Fruit fly (Drosophila melanogaster): ENCODE measurements around the gene CG9705.

The CG9705 gene

dm6 chr3L:16801499-16802452, 21.9 kb downstream of the CG9705 start (continued):
- TF ChIP-seq CG5245 (GFP tag; optimal IDR thresholded peaks at IDR 0.05), result peak; percentile 53
- TF ChIP-seq CG8281 (tag; optimal IDR thresholded peaks at IDR 0.05), result peak; percentile 12
- peak; percentile 53 for TF ChIP-seq BtbVII (GFP tag; optimal IDR thresholded peaks at IDR 0.05)
- TF ChIP-seq CG2129 (GFP tag; IDR thresholded peaks at IDR 0.05; ENCODE audit: partially characterized antibody), result no peak
- no peak for TF ChIP-seq CG8765 (GFP tag; IDR thresholded peaks at IDR 0.05)
- peak; percentile 31; the same call in 1 of the 3 replicates for TF ChIP-seq croc (GFP tag; conservative IDR thresholded peaks at IDR 0.05)
- no peak for TF ChIP-seq fd102C (GFP tag; optimal IDR thresholded peaks at IDR 0.05)
- TF ChIP-seq kni (GFP tag; optimal IDR thresholded peaks at IDR 0.05), result peak; percentile 7
- peak; percentile 60 for TF ChIP-seq Sox102F (GFP tag; optimal IDR thresholded peaks at IDR 0.05)
- no peak for TF ChIP-seq Scr (GFP tag; IDR thresholded peaks at IDR 0.05; ENCODE audit: partially characterized antibody)
- TF ChIP-seq Xbp1 (GFP tag; optimal IDR thresholded peaks at IDR 0.05), result peak; percentile 66
- peak; percentile 49 for TF ChIP-seq Sox100B (GFP tag; optimal IDR thresholded peaks at IDR 0.05)
- no peak for TF ChIP-seq prd (optimal IDR thresholded peaks at IDR 0.05)
- TF ChIP-seq prd (GFP tag; IDR thresholded peaks at IDR 0.05), result peak; percentile 66
- peak; percentile 66 for TF ChIP-seq CG14441 (GFP tag; IDR thresholded peaks at IDR 0.05)
- peak in 1 of 2 experiments; percentile 12 for TF ChIP-seq eve (GFP tag; optimal IDR thresholded peaks at IDR 0.05)
- peak; percentile 68 for TF ChIP-seq Dip3 (GFP tag; optimal IDR thresholded peaks at IDR 0.05)
- peak; percentile 34; the same call in 1 of the 2 replicates for TF ChIP-seq CG6272 (GFP tag; IDR thresholded peaks at IDR 0.05)
- TF ChIP-seq ERR (GFP tag; optimal IDR thresholded peaks at IDR 0.05), result no peak
- TF ChIP-seq CG14050 (GFP tag; IDR thresholded peaks at IDR 0.05), result no peak
- no peak for TF ChIP-seq CG3407 (GFP tag; optimal IDR thresholded peaks at IDR 0.05)
- peak; percentile 20 for TF ChIP-seq CG15696 (tag; optimal IDR thresholded peaks at IDR 0.05)
- no peak for TF ChIP-seq gro (GFP tag; optimal IDR thresholded peaks at IDR 0.05)
- TF ChIP-seq CG6683 (GFP tag; optimal IDR thresholded peaks at IDR 0.05), result no peak
- no peak for TF ChIP-seq CG12071 (GFP tag; optimal IDR thresholded peaks at IDR 0.05)
- TF ChIP-seq vnd (GFP tag; IDR thresholded peaks at IDR 0.05; ENCODE audit: partially characterized antibody), result no peak
- TF ChIP-seq ac (GFP tag; optimal IDR thresholded peaks at IDR 0.05), result no peak
- no peak for TF ChIP-seq Adf1 (GFP tag; IDR thresholded peaks at IDR 0.05)
- TF ChIP-seq CG3281 (GFP tag; optimal IDR thresholded peaks at IDR 0.05), result peak; percentile 52
- no peak for TF ChIP-seq Drgx (GFP tag; IDR thresholded peaks at IDR 0.05)
- peak; percentile 56 for TF ChIP-seq CG12659 (GFP tag; optimal IDR thresholded peaks at IDR 0.05)
- TF ChIP-seq pnt (GFP tag; optimal IDR thresholded peaks at IDR 0.05), result no peak
- TF ChIP-seq CG6654 (GFP tag; optimal IDR thresholded peaks at IDR 0.05), result peak; percentile 34
- TF ChIP-seq ham (GFP tag; IDR thresholded peaks at IDR 0.05), result no peak
- TF ChIP-seq CG17568 (GFP tag; optimal IDR thresholded peaks at IDR 0.05), result no peak
- TF ChIP-seq CG18011 (GFP tag; optimal IDR thresholded peaks at IDR 0.05), result no peak
- TF ChIP-seq stc (GFP tag; IDR thresholded peaks at IDR 0.05), result peak; percentile 26; the same call in 1 of the 2 replicates
- TF ChIP-seq E2f2 (GFP tag; IDR thresholded peaks at IDR 0.05), result no peak
- TF ChIP-seq CG10959 (GFP tag; IDR thresholded peaks at IDR 0.05), result no peak
- TF ChIP-seq CG12219 (GFP tag; optimal IDR thresholded peaks at IDR 0.05), result no peak
- no peak for TF ChIP-seq Gug (GFP tag; IDR thresholded peaks at IDR 0.05)
- TF ChIP-seq CG30403 (GFP tag; optimal IDR thresholded peaks at IDR 0.05), result peak; percentile 60
- TF ChIP-seq gcm2 (GFP tag; optimal IDR thresholded peaks at IDR 0.05), result no peak
- no peak for TF ChIP-seq CG12299 (tag; optimal IDR thresholded peaks at IDR 0.05)
- peak; percentile 87 for TF ChIP-seq nom (GFP tag; optimal IDR thresholded peaks at IDR 0.05)
- no peak for TF ChIP-seq luna (GFP tag; optimal IDR thresholded peaks at IDR 0.05)
- no peak for TF ChIP-seq CG3163 (GFP tag; optimal IDR thresholded peaks at IDR 0.05)
- TF ChIP-seq Lpt (GFP tag; optimal IDR thresholded peaks at IDR 0.05), result no peak
- TF ChIP-seq caup (GFP tag; optimal IDR thresholded peaks at IDR 0.05; ENCODE audit: severe bottlenecking), result peak; percentile 39

Data from whole organism, embryonic.